Fruit fly (Drosophila melanogaster) whole organism, embryonic: Measurements from ENCODE around the gene CG33490.

ENCODE experiments used
- ATbp ChIP-seq: fragments of 200-800 bp; sonication (Bioruptor generic); optimal IDR thresholded peaks from 2 replicates; lab custom pipeline; 2017; ENCODE audit warnings: missing biosample characterization, mild to moderate bottlenecking, missing genetic modification characterization, missing genetic modification reagents
- Ada2b ChIP-seq: fragments of 200-800 bp; sonication (Bioruptor generic); IDR thresholded peaks from 2 replicates; pipeline ENCODE4 v1.3.6; 2022; ENCODE audit warnings: missing biosample characterization, missing genetic modification characterization
- Asciz ChIP-seq: fragments of 200-800 bp; sonication (Bioruptor generic); optimal IDR thresholded peaks from 2 replicates; lab custom pipeline; 2017; ENCODE audit warnings: missing biosample characterization, mild to moderate bottlenecking, missing genetic modification characterization, missing genetic modification reagents
- B-H1 ChIP-seq: fragments of 200-800 bp; sonication (Bioruptor generic); IDR thresholded peaks from 3 replicates; pipeline ENCODE4 v1.3.6; 2022; ENCODE audit warnings: missing biosample characterization, missing genetic modification characterization
- Bgb ChIP-seq: fragments of 200-800 bp; sonication (Bioruptor generic); IDR thresholded peaks from 2 replicates; pipeline ENCODE4 v1.3.6; 2022; ENCODE audit warnings: missing biosample characterization, missing genetic modification characterization; ENCODE audit not compliant: partially characterized antibody
- CG12391 ChIP-seq: fragments of 200-800 bp; sonication (Bioruptor generic); optimal IDR thresholded peaks from 3 replicates; lab custom pipeline; 2018; ENCODE audit warnings: missing biosample characterization, mild to moderate bottlenecking, missing genetic modification characterization, moderate library complexity
- CG13296 ChIP-seq: fragments of 200-800 bp; sonication (Bioruptor generic); optimal IDR thresholded peaks from 3 replicates; lab custom pipeline; 2018; ENCODE audit warnings: missing biosample characterization, mild to moderate bottlenecking, missing genetic modification characterization
- CG13624 ChIP-seq: fragments of 200-800 bp; sonication (Bioruptor generic); optimal IDR thresholded peaks from 2 replicates; lab custom pipeline; 2016; ENCODE audit warnings: missing biosample characterization, missing genetic modification characterization
- CG17328 ChIP-seq: fragments of 200-800 bp; sonication (Bioruptor generic); IDR thresholded peaks from 2 replicates; pipeline ENCODE4 v1.3.6; 2022; ENCODE audit warnings: missing biosample characterization, missing genetic modification characterization
- CG1832 ChIP-seq: fragments of 200-800 bp; sonication (Bioruptor generic); optimal IDR thresholded peaks from 2 replicates; lab custom pipeline; 2017; ENCODE audit warnings: missing biosample characterization, mild to moderate bottlenecking, missing genetic modification characterization, inconsistent platforms
- CG18476 ChIP-seq: fragments of 200-800 bp; sonication (Bioruptor generic); optimal IDR thresholded peaks from 2 replicates; lab custom pipeline; 2016; ENCODE audit warnings: missing biosample characterization, mild to moderate bottlenecking, missing genetic modification characterization
- CG2678 ChIP-seq: fragments of 200-800 bp; sonication (Bioruptor generic); optimal IDR thresholded peaks from 3 replicates; lab custom pipeline; 2019; ENCODE audit warnings: missing biosample characterization, mild to moderate bottlenecking, missing genetic modification characterization, moderate library complexity
- CG2889 ChIP-seq: fragments of 200-800 bp; sonication (Bioruptor generic); IDR thresholded peaks from 3 replicates; pipeline ENCODE4 v1.3.6; 2022; ENCODE audit warnings: missing biosample characterization, missing genetic modification characterization
- CG30403 ChIP-seq: fragments of 200-800 bp; sonication (Bioruptor generic); optimal IDR thresholded peaks from 3 replicates; lab custom pipeline; 2016; ENCODE audit warnings: missing biosample characterization, missing genetic modification characterization
- CG3065 ChIP-seq: fragments of 200-800 bp; sonication (Bioruptor generic); optimal IDR thresholded peaks from 2 replicates; lab custom pipeline; 2016; ENCODE audit warnings: missing biosample characterization, missing genetic modification characterization
- CG31224 ChIP-seq: fragments of 200-800 bp; sonication (Bioruptor generic); IDR thresholded peaks from 2 replicates; pipeline ENCODE4 v1.3.6; 2022; ENCODE audit warnings: missing biosample characterization, missing genetic modification characterization
- CG32772 ChIP-seq: fragments of 200-800 bp; sonication (Bioruptor generic); IDR thresholded peaks from 2 replicates; pipeline ENCODE4 v1.3.6; 2022; ENCODE audit warnings: missing biosample characterization, missing genetic modification characterization
- CG34422 ChIP-seq: fragments of 200-800 bp; sonication (Bioruptor generic); IDR thresholded peaks from 3 replicates; pipeline ENCODE4 v1.3.6; 2022; ENCODE audit warnings: missing biosample characterization, missing genetic modification characterization
- CG6254 ChIP-seq: fragments of 200-800 bp; sonication (Bioruptor generic); optimal IDR thresholded peaks from 3 replicates; lab custom pipeline; 2017; ENCODE audit warnings: mild to moderate bottlenecking, missing biosample characterization, missing genetic modification reagents, missing genetic modification characterization
- CG6689 ChIP-seq: fragments of 200-800 bp; sonication (Bioruptor generic); IDR thresholded peaks from 2 replicates; pipeline ENCODE4 v1.3.6; 2022; ENCODE audit warnings: missing biosample characterization, missing genetic modification characterization
- CG6813 ChIP-seq: fragments of 200-800 bp; sonication (Bioruptor generic); optimal IDR thresholded peaks from 2 replicates; lab custom pipeline; 2017; ENCODE audit warnings: missing biosample characterization, missing genetic modification characterization, mild to moderate bottlenecking, moderate library complexity, missing genetic modification reagents
- CG8281 ChIP-seq: fragments of 200-800 bp; sonication (Bioruptor generic); optimal IDR thresholded peaks from 2 replicates; lab custom pipeline; 2018; ENCODE audit warnings: missing biosample characterization, mild to moderate bottlenecking, missing genetic modification characterization, moderate library complexity
- CG8388 ChIP-seq: fragments of 200-800 bp; sonication (Bioruptor generic); optimal IDR thresholded peaks from 2 replicates; lab custom pipeline; 2019; ENCODE audit warnings: missing biosample characterization, mild to moderate bottlenecking, missing genetic modification characterization, moderate library complexity
- CTCF ChIP-seq: fragments of 200-800 bp; sonication (Bioruptor generic); optimal IDR thresholded peaks from 2 replicates; lab custom pipeline; 2017; ENCODE audit warnings: missing biosample characterization, mild to moderate bottlenecking, missing genetic modification characterization, moderate library complexity
- Dad ChIP-seq: fragments of 200-800 bp; sonication (Bioruptor generic); optimal IDR thresholded peaks from 3 replicates; lab custom pipeline; 2016; ENCODE audit warnings: missing biosample characterization, missing genetic modification characterization
- Drgx ChIP-seq: fragments of 200-800 bp; sonication (Bioruptor generic); IDR thresholded peaks from 2 replicates; pipeline ENCODE4 v1.3.6; 2022; ENCODE audit warnings: missing biosample characterization, missing genetic modification characterization
- Ets97D ChIP-seq: fragments of 200-800 bp; sonication (Bioruptor generic); optimal IDR thresholded peaks from 3 replicates; lab custom pipeline; 2016; ENCODE audit warnings: missing biosample characterization, missing genetic modification characterization
- Fer3 ChIP-seq: fragments of 200-800 bp; sonication (Bioruptor generic); optimal IDR thresholded peaks from 2 replicates; lab custom pipeline; 2018; ENCODE audit warnings: missing biosample characterization, mild to moderate bottlenecking, missing genetic modification characterization, moderate library complexity
- Gsc ChIP-seq: fragments of 200-800 bp; sonication (Bioruptor generic); IDR thresholded peaks from 2 replicates; pipeline ENCODE4 v1.3.6; 2022; ENCODE audit warnings: missing biosample characterization, missing genetic modification characterization
- HLH54F ChIP-seq: fragments of 200-800 bp; sonication (Bioruptor generic); optimal IDR thresholded peaks from 3 replicates; lab custom pipeline; 2016; ENCODE audit warnings: missing biosample characterization, missing genetic modification characterization
- Hr51 ChIP-seq, 2 experiments: fragments of 200-800 bp; sonication (Bioruptor generic); optimal IDR thresholded peaks; 2 replicates in 1 of 2; 3 replicates in 1 of 2; lab custom pipeline; 2016 to 2018; ENCODE audit warnings: missing biosample characterization in 2 of 2, missing genetic modification characterization in 2 of 2, mild to moderate bottlenecking in 1 of 2, moderate library complexity in 1 of 2
- Hr78 ChIP-seq, 2 experiments: fragments of 200-800 bp in 1 of 2; fragments of >200 bp in 1 of 2; sonication (Bioruptor generic) in 1 of 2; optimal IDR thresholded peaks; 2 replicates each; lab custom pipeline; 2017 to 2019; ENCODE audit warnings: missing biosample characterization in 2 of 2, missing genetic modification characterization in 2 of 2, mild to moderate bottlenecking in 1 of 2, moderate library complexity in 1 of 2
- Opbp ChIP-seq: fragments of 200-800 bp; sonication (Bioruptor generic); IDR thresholded peaks from 3 replicates; pipeline ENCODE4 v1.3.6; 2022; ENCODE audit warnings: missing biosample characterization, missing genetic modification characterization; ENCODE audit not compliant: partially characterized antibody
- Sry-β ChIP-seq: fragments of 200-800 bp; sonication (Bioruptor generic); optimal IDR thresholded peaks from 2 replicates; lab custom pipeline; 2018; ENCODE audit warnings: missing biosample characterization, mild to moderate bottlenecking, missing genetic modification characterization, moderate library complexity
- Xrp1 ChIP-seq: fragments of 200-800 bp; sonication (Bioruptor generic); IDR thresholded peaks from 2 replicates; pipeline ENCODE4 v1.3.6; 2022; ENCODE audit warnings: missing biosample characterization, missing genetic modification characterization
- ase ChIP-seq: fragments of 200-800 bp; sonication (Bioruptor generic); IDR thresholded peaks from 3 replicates; pipeline ENCODE4 v1.3.6; 2022; ENCODE audit warnings: missing biosample characterization, missing genetic modification characterization
- bowl ChIP-seq: fragments of 200-800 bp; sonication (Bioruptor generic); IDR thresholded peaks from 2 replicates; pipeline ENCODE4 v1.3.6; 2022; ENCODE audit warnings: missing biosample characterization, missing genetic modification characterization
- cwo ChIP-seq: fragments of 200-800 bp; sonication (Bioruptor generic); optimal IDR thresholded peaks from 3 replicates; lab custom pipeline; 2017; ENCODE audit warnings: missing biosample characterization, missing genetic modification characterization, mild to moderate bottlenecking, moderate library complexity, missing genetic modification reagents
- dmrt99B ChIP-seq: fragments of 200-800 bp; sonication (Bioruptor generic); optimal IDR thresholded peaks from 2 replicates; lab custom pipeline; 2018; ENCODE audit warnings: missing biosample characterization, mild to moderate bottlenecking, missing genetic modification characterization, moderate library complexity
- en ChIP-seq: fragments of 200-800 bp; sonication (Bioruptor generic); optimal IDR thresholded peaks from 2 replicates; lab custom pipeline; 2016; ENCODE audit warnings: missing biosample characterization, missing genetic modification characterization
- fd96Cb ChIP-seq: fragments of 200-800 bp; sonication (Bioruptor generic); optimal IDR thresholded peaks from 2 replicates; lab custom pipeline; 2018; ENCODE audit warnings: missing biosample characterization, mild to moderate bottlenecking, missing genetic modification characterization, moderate library complexity
- gsb-n ChIP-seq: fragments of 200-800 bp; sonication (Bioruptor generic); optimal IDR thresholded peaks from 3 replicates; lab custom pipeline; 2018; ENCODE audit warnings: missing biosample characterization, mild to moderate bottlenecking, missing genetic modification characterization
- h ChIP-seq: fragments of >200 bp; optimal IDR thresholded peaks from 2 replicates; lab custom pipeline; 2017
- ind ChIP-seq: fragments of 200-800 bp; sonication (Bioruptor generic); optimal IDR thresholded peaks from 3 replicates; lab custom pipeline; 2016; ENCODE audit warnings: missing biosample characterization, missing genetic modification characterization
- lilli ChIP-seq: fragments of 200-800 bp; sonication (Bioruptor generic); optimal IDR thresholded peaks from 3 replicates; lab custom pipeline; 2016; ENCODE audit warnings: missing biosample characterization, missing genetic modification characterization
- prd ChIP-seq, 3 experiments: fragments of >200 bp in 2 of 3; fragments of 200-800 bp in 1 of 3; sonication (Bioruptor generic) in 1 of 3; optimal IDR thresholded peaks in 2 of 3; IDR thresholded peaks in 1 of 3; 2 replicates in 2 of 3; 3 replicates in 1 of 3; pipeline versions ENCODE4 v1.3.6 to Lab custom; 2017 to 2022; ENCODE audit warnings: missing biosample characterization in 1 of 3, missing genetic modification characterization in 1 of 3
- pros ChIP-seq: fragments of 200-800 bp; sonication (Bioruptor generic); optimal IDR thresholded peaks from 3 replicates; lab custom pipeline; 2019; ENCODE audit warnings: missing biosample characterization, mild to moderate bottlenecking, missing genetic modification characterization, moderate library complexity
- slou ChIP-seq: fragments of 200-800 bp; sonication (Bioruptor generic); optimal IDR thresholded peaks from 3 replicates; lab custom pipeline; 2016; ENCODE audit warnings: missing biosample characterization, missing genetic modification characterization
- so ChIP-seq: fragments of 200-800 bp; sonication (Bioruptor generic); IDR thresholded peaks from 3 replicates; pipeline ENCODE4 v1.3.6; 2022; ENCODE audit warnings: missing biosample characterization, missing genetic modification characterization
- ttk ChIP-seq: fragments of 200-800 bp; sonication (Bioruptor generic); IDR thresholded peaks from 2 replicates; pipeline ENCODE4 v2.1.2; 2022; ENCODE audit warnings: missing biosample characterization, missing genetic modification characterization

The CG33490 gene

DNA sequence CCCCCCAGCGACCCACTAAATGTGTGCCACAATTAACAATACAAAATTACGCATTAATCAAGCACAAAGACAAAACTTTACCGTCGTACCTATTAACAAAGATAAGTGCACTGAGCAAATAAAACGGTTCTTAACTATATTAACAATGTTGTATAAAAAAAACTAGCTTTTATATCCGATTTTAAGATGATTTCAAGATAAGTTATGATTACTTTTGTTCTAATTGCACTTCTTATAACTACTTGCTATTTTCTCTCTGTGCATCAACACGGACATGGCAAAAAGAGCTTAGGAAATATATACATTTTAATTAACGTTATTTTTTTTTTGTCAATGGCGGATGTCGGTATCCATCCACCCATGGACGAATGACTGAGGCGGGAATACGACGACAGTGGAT lies 38.3 kb downstream of the CG33490 start (continued):
- TF ChIP-seq slou (GFP tag; lab: Kevin White, UChicago) (no peak), bowl (no peak), gsb-n (tag; lab: Kevin White, UChicago) (no peak), CG12391 (peak; percentile 19), CG2678 (tag; lab: Kevin White, UChicago) (peak; percentile 29), CG17328 (peak; percentile 7; the same call in 1 of the 2 replicates), pros (no peak), CG6254 (GFP tag; lab: Kevin White, UChicago) (no peak), Ada2b (GFP tag; lab: Robert Waterston, UW) (peak; percentile 72), CG2889 (GFP tag; lab: Robert Waterston, UW) (no peak), lilli (GFP tag; lab: Kevin White, UChicago) (no peak), HLH54F (GFP tag; lab: Kevin White, UChicago) (no peak), prd (optimal IDR thresholded peaks at IDR 0.05; lab: Kevin White, UChicago) (no peak), prd (GFP tag; IDR thresholded peaks at IDR 0.05; lab: Robert Waterston, UW) (peak; percentile 39; the same call in 2 of the 3 replicates), so (GFP tag; lab: Robert Waterston, UW) (no peak), dmrt99B (tag; lab: Kevin White, UChicago) (peak; percentile 31), Asciz (GFP tag; lab: Kevin White, UChicago) (no peak), Sry-β (GFP tag; lab: Kevin White, UChicago) (no peak), fd96Cb (tag; lab: Kevin White, UChicago) (peak; percentile 17), Gsc (no peak), CG3065 (GFP tag; lab: Kevin White, UChicago) (no peak), ATbp (no peak), Ets97D (GFP tag; lab: Kevin White, UChicago) (no peak), en (GFP tag; lab: Kevin White, UChicago) (no peak), Xrp1 (GFP tag; lab: Robert Waterston, UW) (peak; percentile 48; the same call in 1 of the 2 replicates), CG32772 (GFP tag; lab: Robert Waterston, UW) (0 out of 2 replicates have a peak, but pooled peaks have one; percentile 26), ttk (0 out of 2 replicates have a peak, but pooled peaks have one; percentile 7), CG8388 (GFP tag; lab: Kevin White, UChicago) (peak; percentile 14), h (lab: Kevin White, UChicago) (no peak), CG6813 (no peak), Dad (no peak), CG6689 (GFP tag; lab: Robert Waterston, UW) (peak; percentile 34; the same call in 1 of the 2 replicates), Hr51 (GFP tag; optimal IDR thresholded peaks at IDR 0.05; lab: Kevin White, UChicago) (peak in 1 of 2 experiments; percentile 35), CG34422 (GFP tag; lab: Robert Waterston, UW) (0 out of 3 replicates have a peak, but pooled peaks have one; percentile 55), Hr78 (GFP tag; optimal IDR thresholded peaks at IDR 0.05; lab: Kevin White, UChicago) (no peak), ase (no peak), CG31224 (GFP tag; lab: Robert Waterston, UW) (no peak; the same call in 1 of the 2 replicates), ind (GFP tag; lab: Kevin White, UChicago) (peak; percentile 11), Opbp (GFP tag; lab: Robert Waterston, UW) (no peak), CTCF (no peak), cwo (peak; percentile 2), CG1832 (GFP tag; lab: Kevin White, UChicago) (no peak), CG8281 (no peak), Bgb (GFP tag; lab: Robert Waterston, UW) (no peak), Fer3 (tag; lab: Kevin White, UChicago) (peak; percentile 22), CG13624 (GFP tag; lab: Kevin White, UChicago) (no peak), CG13296 (peak; percentile 24), CG30403 (GFP tag; lab: Kevin White, UChicago) (no peak), B-H1 (GFP tag; lab: Robert Waterston, UW) (0 out of 3 replicates have a peak, but pooled peaks have one; percentile 25), CG18476 (GFP tag; lab: Kevin White, UChicago) (no peak), Drgx (GFP tag; lab: Robert Waterston, UW) (0 out of 2 replicates have a peak, but pooled peaks have one; percentile 20)
